Worm (Caenorhabditis elegans): ENCODE measurements around the gene srx-78.

ce11 chrV:15127955-15128354, 33.1 kb downstream of the srx-78 start, which contains the start of gene srr-7:
- TF ChIP-seq unc-62 (GFP tag; optimal IDR thresholded peaks at IDR 0.05) (no peak), ces-1 (GFP tag; optimal IDR thresholded peaks at IDR 0.05) (no peak), ztf-11 (tag; optimal IDR thresholded peaks at IDR 0.05) (no peak), unc-39 (tag; optimal IDR thresholded peaks at IDR 0.05) (no peak), sptf-1 (tag; optimal IDR thresholded peaks at IDR 0.05) (no peak), tbx-8 (GFP tag; optimal IDR thresholded peaks at IDR 0.05) (no peak), nhr-76 (tag; optimal IDR thresholded peaks at IDR 0.05) (no peak)
